Fruit fly (Drosophila melanogaster) whole organism, embryonic: ENCODE data around the gene mRpL37.

Source experiments
- B-H1 ChIP-seq: fragments of 200-800 bp; sonication (Bioruptor generic); IDR thresholded peaks from 3 replicates; pipeline ENCODE4 v1.3.6; 2022; ENCODE audit warnings: missing biosample characterization, missing genetic modification characterization
- CG10267 ChIP-seq: fragments of 200-800 bp; sonication (Bioruptor generic); optimal IDR thresholded peaks from 2 replicates; lab custom pipeline; 2018; ENCODE audit warnings: missing biosample characterization, mild to moderate bottlenecking, missing genetic modification characterization, moderate library complexity
- CG11085 ChIP-seq: fragments of 200-800 bp; sonication (Bioruptor generic); IDR thresholded peaks from 2 replicates; pipeline ENCODE4 v1.3.6; 2022; ENCODE audit warnings: missing biosample characterization, missing genetic modification characterization
- CG12744 ChIP-seq: fragments of 200-800 bp; sonication (Bioruptor generic); optimal IDR thresholded peaks from 2 replicates; lab custom pipeline; 2016; ENCODE audit warnings: missing biosample characterization, missing genetic modification characterization
- CG13624 ChIP-seq: fragments of 200-800 bp; sonication (Bioruptor generic); optimal IDR thresholded peaks from 2 replicates; lab custom pipeline; 2016; ENCODE audit warnings: missing biosample characterization, missing genetic modification characterization
- CG14860 ChIP-seq: fragments of 200-800 bp; sonication (Bioruptor generic); IDR thresholded peaks from 3 replicates; pipeline ENCODE4 v1.3.6; 2022; ENCODE audit warnings: missing biosample characterization, missing genetic modification characterization; ENCODE audit not compliant: partially characterized antibody
- CG1529 ChIP-seq: fragments of 200-800 bp; sonication (Bioruptor generic); optimal IDR thresholded peaks from 3 replicates; lab custom pipeline; 2018; ENCODE audit warnings: missing biosample characterization, missing genetic modification characterization
- CG15696 ChIP-seq: fragments of 200-800 bp; sonication (Bioruptor generic); optimal IDR thresholded peaks from 2 replicates; lab custom pipeline; 2019; ENCODE audit warnings: missing biosample characterization, mild to moderate bottlenecking, missing genetic modification characterization, moderate library complexity
- CG16815 ChIP-seq: fragments of 200-800 bp; sonication (Bioruptor generic); optimal IDR thresholded peaks from 3 replicates; lab custom pipeline; 2017; ENCODE audit warnings: missing biosample characterization, mild to moderate bottlenecking, missing genetic modification characterization
- CG17328 ChIP-seq: fragments of 200-800 bp; sonication (Bioruptor generic); IDR thresholded peaks from 2 replicates; pipeline ENCODE4 v1.3.6; 2022; ENCODE audit warnings: missing biosample characterization, missing genetic modification characterization
- CG18011 ChIP-seq: fragments of 200-800 bp; sonication (Bioruptor generic); optimal IDR thresholded peaks from 2 replicates; lab custom pipeline; 2017; ENCODE audit warnings: missing biosample characterization, missing genetic modification characterization, mild to moderate bottlenecking, moderate library complexity, missing genotype
- CG31388 ChIP-seq: fragments of 200-800 bp; sonication (Bioruptor generic); optimal IDR thresholded peaks from 2 replicates; lab custom pipeline; 2016; ENCODE audit warnings: missing biosample characterization, missing genetic modification characterization
- CG34224 ChIP-seq: fragments of 200-800 bp; sonication (Bioruptor generic); IDR thresholded peaks from 3 replicates; pipeline ENCODE4 v1.3.6; 2022; ENCODE audit warnings: missing biosample characterization, missing genetic modification characterization; ENCODE audit not compliant: partially characterized antibody
- CG4360 ChIP-seq: fragments of 200-800 bp; sonication (Bioruptor generic); IDR thresholded peaks from 2 replicates; pipeline ENCODE4 v1.3.6; 2022; ENCODE audit warnings: missing biosample characterization, missing genetic modification characterization
- CG6854 ChIP-seq: fragments of 200-800 bp; sonication (Bioruptor generic); optimal IDR thresholded peaks from 3 replicates; lab custom pipeline; 2017; ENCODE audit warnings: missing biosample characterization, mild to moderate bottlenecking, missing genetic modification characterization
- CG7372 ChIP-seq: fragments of 200-800 bp; sonication (Bioruptor generic); IDR thresholded peaks from 2 replicates; pipeline ENCODE4 v1.3.6; 2022; ENCODE audit warnings: missing biosample characterization, missing genetic modification characterization
- CG8089 ChIP-seq: fragments of 200-800 bp; sonication (Bioruptor generic); optimal IDR thresholded peaks from 3 replicates; lab custom pipeline; 2016; ENCODE audit warnings: missing biosample characterization, missing genetic modification characterization
- CG8765 ChIP-seq: fragments of 200-800 bp; sonication (Bioruptor generic); IDR thresholded peaks from 2 replicates; pipeline ENCODE4 v1.3.6; 2022; ENCODE audit warnings: missing biosample characterization, missing genetic modification characterization
- CG9727 ChIP-seq: fragments of 200-800 bp; sonication (Bioruptor generic); optimal IDR thresholded peaks from 3 replicates; lab custom pipeline; 2017; ENCODE audit warnings: missing biosample characterization, mild to moderate bottlenecking, missing genetic modification characterization
- CG9876 ChIP-seq: fragments of 200-800 bp; sonication (Bioruptor generic); optimal IDR thresholded peaks from 2 replicates; lab custom pipeline; 2016; ENCODE audit warnings: missing biosample characterization, missing genetic modification characterization
- CrebB ChIP-seq: fragments of 200-800 bp; sonication (Bioruptor generic); optimal IDR thresholded peaks from 3 replicates; lab custom pipeline; 2018; ENCODE audit warnings: missing biosample characterization, mild to moderate bottlenecking, missing genetic modification characterization
- Dip2 ChIP-seq: fragments of 200-800 bp; sonication (Bioruptor generic); IDR thresholded peaks from 2 replicates; pipeline ENCODE4 v1.3.6; 2022; ENCODE audit warnings: missing biosample characterization, missing genetic modification characterization
- Ets97D ChIP-seq: fragments of 200-800 bp; sonication (Bioruptor generic); optimal IDR thresholded peaks from 3 replicates; lab custom pipeline; 2016; ENCODE audit warnings: missing biosample characterization, missing genetic modification characterization
- HLH3B ChIP-seq: fragments of 200-800 bp; sonication (Bioruptor generic); IDR thresholded peaks from 2 replicates; pipeline ENCODE4 v1.3.6; 2022; ENCODE audit warnings: missing biosample characterization, missing genetic modification characterization
- HLH4C ChIP-seq: fragments of 200-800 bp; sonication (Bioruptor generic); IDR thresholded peaks from 3 replicates; pipeline ENCODE4 v1.3.6; 2022; ENCODE audit warnings: missing biosample characterization, missing genetic modification characterization; ENCODE audit not compliant: partially characterized antibody
- Med ChIP-seq: fragments of 200-800 bp; sonication (Bioruptor generic); peaks from one replicate; lab custom pipeline; 2016; ENCODE audit warnings: missing biosample characterization, missing genetic modification characterization, mild to moderate bottlenecking, inconsistent platforms, moderate library complexity
- NFAT ChIP-seq: fragments of 200-800 bp; sonication (Bioruptor generic); IDR thresholded peaks from 2 replicates; pipeline ENCODE4 v1.3.6; 2022; ENCODE audit warnings: missing biosample characterization, missing genetic modification characterization
- NK7.1 ChIP-seq: fragments of 200-800 bp; sonication (Bioruptor generic); optimal IDR thresholded peaks from 3 replicates; lab custom pipeline; 2016; ENCODE audit warnings: missing biosample characterization, missing genetic modification characterization
- Xbp1 ChIP-seq: fragments of 200-800 bp; sonication (Bioruptor generic); optimal IDR thresholded peaks from 3 replicates; lab custom pipeline; 2016; ENCODE audit warnings: missing biosample characterization, mild to moderate bottlenecking, missing genetic modification characterization
- al ChIP-seq: fragments of 200-800 bp; sonication (Bioruptor generic); IDR thresholded peaks from 2 replicates; pipeline ENCODE4 v1.3.6; 2022; ENCODE audit warnings: missing biosample characterization, missing genetic modification characterization
- bsh ChIP-seq, 2 experiments: fragments of 200-800 bp; sonication (Bioruptor generic); optimal IDR thresholded peaks; 2 replicates each; lab custom pipeline; 2017 to 2018; ENCODE audit warnings: mild to moderate bottlenecking in 2 of 2, missing biosample characterization in 2 of 2, missing genetic modification characterization in 2 of 2, moderate library complexity in 1 of 2
- chinmo ChIP-seq: fragments of 200-800 bp; sonication (Bioruptor generic); IDR thresholded peaks from 4 replicates; pipeline ENCODE4 v1.3.6; 2022; ENCODE audit warnings: missing biosample characterization, missing genetic modification characterization; ENCODE audit not compliant: partially characterized antibody
- esg ChIP-seq: fragments of 200-800 bp; sonication (Bioruptor generic); conservative IDR thresholded peaks from 2 replicates; pipeline ENCODE4 v1.3.6; 2022; ENCODE audit warnings: missing biosample characterization, missing genetic modification characterization
- eyg ChIP-seq: fragments of 200-800 bp; sonication (Bioruptor generic); optimal IDR thresholded peaks from 3 replicates; lab custom pipeline; 2016; ENCODE audit warnings: missing biosample characterization, missing genetic modification characterization
- gt ChIP-seq: fragments of 200-800 bp; sonication (Bioruptor generic); IDR thresholded peaks from 2 replicates; pipeline ENCODE4 v1.3.6; 2022; ENCODE audit warnings: missing biosample characterization, missing genetic modification characterization
- hbn ChIP-seq: fragments of 200-800 bp; sonication (Bioruptor generic); IDR thresholded peaks from 2 replicates; pipeline ENCODE4 v1.3.6; 2022; ENCODE audit warnings: missing biosample characterization, missing genetic modification characterization; ENCODE audit not compliant: partially characterized antibody
- hth ChIP-seq: fragments of >200 bp; optimal IDR thresholded peaks from 2 replicates; lab custom pipeline; 2017; ENCODE audit warnings: inconsistent platforms
- ind ChIP-seq: fragments of 200-800 bp; sonication (Bioruptor generic); optimal IDR thresholded peaks from 3 replicates; lab custom pipeline; 2016; ENCODE audit warnings: missing biosample characterization, missing genetic modification characterization
- jumu ChIP-seq: fragments of 200-800 bp; sonication (Bioruptor generic); optimal IDR thresholded peaks from 3 replicates; lab custom pipeline; 2016; ENCODE audit warnings: missing biosample characterization, missing genetic modification characterization
- lab ChIP-seq: fragments of 200-800 bp; sonication (Bioruptor generic); optimal IDR thresholded peaks from 3 replicates; lab custom pipeline; 2017; ENCODE audit warnings: missing biosample characterization, missing genetic modification characterization, mild to moderate bottlenecking, moderate library complexity, missing genetic modification reagents
- nom ChIP-seq: fragments of 200-800 bp; sonication (Bioruptor generic); optimal IDR thresholded peaks from 2 replicates; lab custom pipeline; 2017; ENCODE audit warnings: missing biosample characterization, missing genetic modification characterization, mild to moderate bottlenecking, moderate library complexity, missing genetic modification reagents
- pan ChIP-seq, 4 experiments: fragments of >200 bp in 3 of 4; fragments of 200-800 bp in 1 of 4; sonication (Bioruptor generic) in 1 of 4; optimal IDR thresholded peaks in 3 of 4; IDR thresholded peaks in 1 of 4; 2 replicates each; pipeline versions ENCODE4 v1.3.6 to Lab custom; 2017 to 2022; ENCODE audit warnings: missing biosample characterization in 2 of 4, missing genetic modification characterization in 2 of 4, mixed read lengths in 1 of 4
- sens ChIP-seq: fragments of 200-800 bp; sonication (Bioruptor generic); peaks from one replicate; lab custom pipeline; 2016; ENCODE audit warnings: missing biosample characterization, missing genetic modification characterization
- tna ChIP-seq: fragments of 200-800 bp; sonication (Bioruptor generic); IDR thresholded peaks from 2 replicates; pipeline ENCODE4 v1.3.6; 2022; ENCODE audit warnings: missing biosample characterization, missing genetic modification characterization; ENCODE audit not compliant: partially characterized antibody
- yki ChIP-seq: fragments of >200 bp; optimal IDR thresholded peaks from 3 replicates; lab custom pipeline; 2018
- zen ChIP-seq: fragments of 200-800 bp; sonication (Bioruptor generic); optimal IDR thresholded peaks from 3 replicates; lab custom pipeline; 2018; ENCODE audit warnings: missing biosample characterization, mild to moderate bottlenecking, missing genetic modification characterization, moderate library complexity

The mRpL37 gene

dm6 chr3R:10829746-10830145 is 45.9 kb upstream of the mRpL37 start:
- TF ChIP-seq nom (GFP tag; lab: Kevin White, UChicago) (peak; percentile 11), bsh (GFP tag; optimal IDR thresholded peaks at IDR 0.05; lab: Kevin White, UChicago) (peak in 1 of 2 experiments; percentile 40), NFAT (GFP tag; lab: Robert Waterston, UW) (no peak)
- TF ChIP-seq, all 482 proteins: peak for 2

dm6 chr3R:10828688-10829087 is 44.8 kb upstream of the mRpL37 start:
- TF ChIP-seq CG9876 (no peak), jumu (GFP tag; lab: Kevin White, UChicago) (no peak), CG12744 (no peak), CG16815 (GFP tag; lab: Kevin White, UChicago) (no peak), gt (GFP tag; lab: Robert Waterston, UW) (no peak), CG7372 (GFP tag; lab: Robert Waterston, UW) (no peak), esg (GFP tag; lab: Robert Waterston, UW) (no peak), CG17328 (GFP tag; lab: Robert Waterston, UW) (no peak), HLH3B (GFP tag; lab: Robert Waterston, UW) (no peak), chinmo (0 out of 4 replicates have a peak, but pooled peaks have one; percentile 26), CG8765 (GFP tag; lab: Robert Waterston, UW) (no peak), CG8089 (GFP tag; lab: Kevin White, UChicago) (no peak), CG1529 (GFP tag; lab: Kevin White, UChicago) (no peak), HLH4C (GFP tag; lab: Robert Waterston, UW) (0 out of 3 replicates have a peak, but pooled peaks have one; percentile 21), tna (GFP tag; lab: Robert Waterston, UW) (0 out of 2 replicates have a peak, but pooled peaks have one; percentile 14), CG15696 (tag; lab: Kevin White, UChicago) (no peak), sens (GFP tag; lab: Kevin White, UChicago) (no peak), al (GFP tag; lab: Robert Waterston, UW) (no peak), lab (no peak), CG4360 (GFP tag; lab: Robert Waterston, UW) (0 out of 2 replicates have a peak, but pooled peaks have one; percentile 21)
- TF ChIP-seq, all 482 proteins: peak for 4

- TF ChIP-seq sens (GFP tag; lab: Kevin White, UChicago) = peak; percentile 64
- TF ChIP-seq CG13624 = peak; percentile 10
- peak; percentile 5 for TF ChIP-seq CG6854 (GFP tag; lab: Kevin White, UChicago)
- no peak for TF ChIP-seq ind (GFP tag; lab: Kevin White, UChicago)
- no peak for TF ChIP-seq B-H1 (GFP tag; lab: Robert Waterston, UW)
- peak; percentile 97 for TF ChIP-seq yki (lab: Kevin White, UChicago)
- TF ChIP-seq CG31388 (GFP tag; lab: Kevin White, UChicago) = no peak
- TF ChIP-seq eyg = peak; percentile 0
- TF ChIP-seq CG9727 (GFP tag; lab: Kevin White, UChicago) = no peak
- peak; percentile 62 for TF ChIP-seq CG14860 (GFP tag; lab: Robert Waterston, UW)
- TF ChIP-seq Dip2 (GFP tag; lab: Robert Waterston, UW) = no peak
- peak; percentile 21 for TF ChIP-seq lab
- no peak for TF ChIP-seq pan (optimal IDR thresholded peaks at IDR 0.05; lab: Kevin White, UChicago)
- TF ChIP-seq pan (GFP tag; optimal IDR thresholded peaks at IDR 0.05 in 1 of 2, IDR thresholded peaks at IDR 0.05 in 1 of 2) = peak in 1 of 2 experiments; percentile 19
- peak; percentile 72 for TF ChIP-seq tna (GFP tag; lab: Robert Waterston, UW)
- no peak for TF ChIP-seq CG18011 (GFP tag; lab: Kevin White, UChicago)
- TF ChIP-seq Ets97D (GFP tag; lab: Kevin White, UChicago) = no peak
- no peak for TF ChIP-seq zen (tag; lab: Kevin White, UChicago)
- TF ChIP-seq Med (GFP tag; lab: Kevin White, UChicago) = peak; percentile 43
- TF ChIP-seq CG10267 (tag; lab: Kevin White, UChicago) = no peak
- TF ChIP-seq NK7.1 (GFP tag; lab: Kevin White, UChicago) = no peak
- TF ChIP-seq hth = no peak
- TF ChIP-seq hbn (GFP tag; lab: Robert Waterston, UW) = peak; percentile 52
- peak; percentile 46 for TF ChIP-seq CG34224 (GFP tag; lab: Robert Waterston, UW)
- TF ChIP-seq CG11085 = no peak
- TF ChIP-seq Xbp1 = no peak
- no peak for TF ChIP-seq CrebB (tag; lab: Kevin White, UChicago)
Observed at dm6 chr3R:10826796-10827524, 43.1 kb upstream of the mRpL37 start, which contains the start of gene Cad86C. Gene Cad86C (plus strand): TSS chr3R:10827079.
